Worm (Caenorhabditis elegans) whole organism, young adult: ENCODE data around the gene H04M03.12.

Source experiments
- B0019.2 ChIP-seq: fragments of 200-800 bp; sonication (Bioruptor generic); conservative IDR thresholded peaks from 2 replicates; pipeline ENCODE4 v1.3.6; 2022; ENCODE audit warnings: missing genetic modification reagents, missing genetic modification characterization, missing compliant biosample characterization
- Y53F4B.3 ChIP-seq: fragments of 200-800 bp; sonication (Bioruptor generic); IDR thresholded peaks from 2 replicates; pipeline ENCODE4 v1.3.6; 2022; ENCODE audit warnings: missing genetic modification reagents, missing genetic modification characterization, missing compliant biosample characterization
- Y79H2A.3 ChIP-seq: fragments of 200-800 bp; sonication (Bioruptor generic); conservative IDR thresholded peaks from 2 replicates; pipeline ENCODE4 v1.3.6; 2022; ENCODE audit warnings: missing genetic modification reagents, missing genetic modification characterization, missing compliant biosample characterization
- cebp-1 ChIP-seq, 2 experiments: fragments of 200-800 bp in 1 of 2; sonication (Bioruptor generic) in 1 of 2; sonication (generic microtip) in 1 of 2; IDR thresholded peaks in 1 of 2; optimal IDR thresholded peaks in 1 of 2; 2 replicates each; pipeline versions ENCODE4 v1.3.6 to Lab custom; 2017 to 2022; ENCODE audit warnings: missing compliant biosample characterization in 2 of 2, missing genetic modification characterization in 2 of 2, mild to moderate bottlenecking in 1 of 2, missing genetic modification reagents in 1 of 2, moderate library complexity in 1 of 2
- snpc-4 ChIP-seq, 5 experiments: fragments of 150-350 bp in 1 of 5; sonication (generic microtip) in 4 of 5; optimal IDR thresholded peaks; 2 replicates each; lab custom pipeline; 2014 to 2018; ENCODE audit warnings: missing genetic modification characterization in 5 of 5, missing biosample characterization in 3 of 5, antibody characterized with exemption in 2 of 5, mild to moderate bottlenecking in 2 of 5, missing compliant biosample characterization in 2 of 5, missing genotype in 2 of 5, moderate library complexity in 2 of 5, missing genetic modification reagents in 1 of 5
- tbp1 ChIP-seq: fragments of 200-800 bp; sonication (Bioruptor generic); optimal IDR thresholded peaks from 2 replicates; lab custom pipeline; 2018; ENCODE audit warnings: mild to moderate bottlenecking, missing genetic modification characterization, missing compliant biosample characterization
- unc-130 ChIP-seq: sonication (generic microtip); optimal IDR thresholded peaks from 2 replicates; lab custom pipeline; 2016; ENCODE audit warnings: missing genetic modification reagents, missing genetic modification characterization, missing compliant biosample characterization

DNA sequence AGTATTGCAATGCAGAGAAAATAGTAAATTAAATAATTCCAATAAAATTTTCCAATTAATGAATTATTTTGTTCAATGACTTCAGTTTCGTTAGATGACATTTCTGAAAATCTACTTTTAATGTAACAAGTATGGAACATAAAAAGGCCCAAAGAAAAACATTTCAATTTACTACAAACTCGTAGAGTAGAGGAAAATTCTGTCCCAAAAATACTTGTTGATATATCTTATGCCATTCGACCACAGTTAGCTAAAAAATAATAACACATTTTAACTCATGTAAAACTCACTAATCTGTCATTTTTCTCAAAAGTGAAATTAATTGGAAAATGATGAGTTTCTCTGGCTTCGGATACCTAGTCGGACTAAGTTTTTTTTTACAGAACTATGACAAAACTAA, 25.9 kb downstream of the H04M03.12 start, which contains the start of gene srv-21:
- TF ChIP-seq unc-130 (GFP tag; lab: Kevin White, UChicago) (no peak), Y53F4B.3 (GFP tag; lab: Robert Waterston, UW) (no peak), Y79H2A.3 (GFP tag; lab: Robert Waterston, UW) (no peak), snpc-4 (GFP tag; optimal IDR thresholded peaks at IDR 0.05; lab: Kevin White, UChicago) (no peak), snpc-4 (tag; optimal IDR thresholded peaks at IDR 0.05; lab: Kevin White, UChicago) (no peak), cebp-1 (GFP tag; IDR thresholded peaks at IDR 0.05; lab: Robert Waterston, UW) (no peak), cebp-1 (tag; optimal IDR thresholded peaks at IDR 0.05; lab: Kevin White, UChicago) (no peak), B0019.2 (GFP tag; lab: Robert Waterston, UW) (no peak), tbp1 (GFP tag; lab: Kevin White, UChicago) (no peak)
